Fruit fly (Drosophila melanogaster) whole organism, larva: ENCODE measurements around the gene heph.

Experiments
- noc ChIP-seq: fragments of 200-800 bp; sonication (Bioruptor generic); optimal IDR thresholded peaks from 3 replicates; lab custom pipeline; 2019; ENCODE audit warnings: missing biosample characterization, mild to moderate bottlenecking, missing genetic modification characterization, moderate library complexity

heph gene

dm6 chr3R:32015400-32016215 is at the start of gene heph:
TSS of gene heph (minus strand) at chr3R:32015520.
- no peak for TF ChIP-seq noc

dm6 chr3R:32060214-32060613 is 44.9 kb upstream of the heph start:
- TF ChIP-seq noc: no peak

- no peak for TF ChIP-seq noc
These were observed 37.1 kb upstream of the heph start for dm6 chr3R:32052504-32052815.

- TF ChIP-seq noc: no peak
These were observed 36.6 kb upstream of the heph start, which contains the start of the genes krz and mod for dm6 chr3R:32051782-32052503. TSS of gene krz (minus strand) at chr3R:32051993. TSS of gene mod (plus strand) at chr3R:32052060.

dm6 chr3R:32050685-32051084 is 35.4 kb upstream of the heph start:
- no peak for TF ChIP-seq noc

- no peak for TF ChIP-seq noc
These were observed 31.3 kb upstream of the heph start for dm6 chr3R:32046658-32047057.

dm6 chr3R:32043778-32044177 is 28.5 kb upstream of the heph start:
- no peak for TF ChIP-seq noc

- TF ChIP-seq noc: no peak
These were observed 22.7 kb upstream of the heph start, which contains the start of gene Pos for dm6 chr3R:32038030-32038429. TSS of gene Pos (plus strand) at chr3R:32038330.

- no peak for TF ChIP-seq noc
These were observed 17.6 kb upstream of the heph start for dm6 chr3R:32032885-32033284.

dm6 chr3R:32029134-32029533 is 13.8 kb upstream of the heph start:
- TF ChIP-seq noc: no peak

- TF ChIP-seq noc: no peak
These were observed 6.8 kb upstream of the heph start for dm6 chr3R:32022088-32022487.

dm6 chr3R:32006330-32006729 is 9.0 kb downstream of the heph start:
- no peak for TF ChIP-seq noc

dm6 chr3R:31991786-31992185 is 23.5 kb downstream of the heph start:
- TF ChIP-seq noc: no peak

dm6 chr3R:31986775-31987349 is 28.5 kb downstream of the heph start:
- TF ChIP-seq noc: no peak

dm6 chr3R:31985603-31986002 is 29.7 kb downstream of the heph start:
- no peak for TF ChIP-seq noc

dm6 chr3R:31978418-31978817 is 36.9 kb downstream of the heph start:
- no peak for TF ChIP-seq noc

dm6 chr3R:31977548-31978133 is 37.7 kb downstream of the heph start, which contains the start of gene CG2003:
TSS of gene CG2003 (plus strand) at chr3R:31978121.
- TF ChIP-seq noc: peak; percentile 45
